Worm (Caenorhabditis elegans): ENCODE measurements around the gene srbc-58.

ce11 chrV:727484-728351, 47.1 kb upstream of the srbc-58 start, which contains the start of the genes icl-1 and srh-2:
- TF ChIP-seq him-1 (tag; optimal IDR thresholded peaks at IDR 0.05) (no peak), dao-5 (tag; optimal IDR thresholded peaks at IDR 0.05) (no peak), W03F9.2 (tag; optimal IDR thresholded peaks at IDR 0.05) (peak; percentile 3)

Data from whole organism, L4/young adult.